6 worm cellular contexts compared by ENCODE assay signal in the genomic region with DNA sequence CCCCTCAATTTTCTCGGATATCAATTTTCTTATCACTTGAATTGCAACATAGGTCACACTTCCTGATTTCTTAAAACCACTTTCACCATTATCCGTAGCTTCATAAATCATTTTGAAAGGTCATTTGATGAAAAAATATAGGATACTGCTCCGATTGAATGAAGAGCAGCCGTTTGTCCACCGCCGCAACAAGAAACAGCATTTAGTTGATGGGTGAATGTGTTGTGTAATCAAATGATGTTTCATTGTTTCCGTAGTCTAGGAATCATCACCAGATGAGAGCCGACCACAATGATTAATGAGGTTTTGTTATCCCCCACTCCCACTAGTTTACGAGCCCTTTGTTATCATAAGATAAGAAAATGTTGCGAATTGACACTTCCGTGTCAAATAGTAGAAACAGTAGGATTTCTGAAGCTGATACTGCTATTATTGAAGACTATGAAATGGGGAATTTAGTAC.
A peak's percentile ranks its signal among the peaks of the same experiment; 100 is the strongest.
TF ChIP-seq lines count a peak whose summit lies in the region.

A gene (plus strand): TSS at position 412 of the 462 bp plus-strand sequence.

TF ChIP-seq in whole organism, L1 larva, 84 proteins besides CTCF, POLR2A, EP300 and RAD21 (continues in another document):
- TF ChIP-seq aha-1 (tag; optimal IDR thresholded peaks at IDR 0.05; lab: Kevin White, UChicago) (no peak), nhr-28 (tag; optimal IDR thresholded peaks at IDR 0.05; lab: Kevin White, UChicago) (no peak), lin-39 (tag; optimal IDR thresholded peaks at IDR 0.05; lab: Kevin White, UChicago) (peak; percentile 56), nhr-47 (tag; optimal IDR thresholded peaks at IDR 0.05; lab: Kevin White, UChicago) (no peak), elt-3 (tag; optimal IDR thresholded peaks at IDR 0.05; lab: Kevin White, UChicago) (no peak), lin-14 (GFP tag; optimal IDR thresholded peaks at IDR 0.05; lab: Kevin White, UChicago) (peak; percentile 88), efl-1 (optimal IDR thresholded peaks at IDR 0.05; lab: Kevin White, UChicago) (no peak), efl-1 (GFP tag; optimal IDR thresholded peaks at IDR 0.05 in 1 of 2; lab: Kevin White, UChicago) (no peak), ztf-4 (tag; optimal IDR thresholded peaks at IDR 0.05; lab: Kevin White, UChicago) (no peak), nhr-71 (tag; optimal IDR thresholded peaks at IDR 0.05; lab: Kevin White, UChicago) (peak; percentile 79), tbx-2 (tag; optimal IDR thresholded peaks at IDR 0.05; lab: Kevin White, UChicago) (peak; percentile 10), nhr-20 (tag; optimal IDR thresholded peaks at IDR 0.05; lab: Kevin White, UChicago) (peak; percentile 25), lsy-2 (tag; optimal IDR thresholded peaks at IDR 0.05; lab: Kevin White, UChicago) (peak in 1 of 2 experiments; percentile 2), dsc-1 (tag; optimal IDR thresholded peaks at IDR 0.05; lab: Kevin White, UChicago) (peak; percentile 71), F16B12.6 (tag; optimal IDR thresholded peaks at IDR 0.05; lab: Kevin White, UChicago) (no peak)

TF ChIP-seq in whole organism, L2 larva, 48 proteins besides CTCF, POLR2A, EP300 and RAD21 (continues in another document):
- TF ChIP-seq F13H6.1 (tag; optimal IDR thresholded peaks at IDR 0.05; lab: Kevin White, UChicago) (peak; percentile 19), mbf-1 (tag; optimal IDR thresholded peaks at IDR 0.05; lab: Kevin White, UChicago) (no peak), lin-11 (tag; optimal IDR thresholded peaks at IDR 0.05; lab: Kevin White, UChicago) (no peak), nhr-129 (tag; optimal IDR thresholded peaks at IDR 0.05; lab: Kevin White, UChicago) (no peak), fos-1 (tag; optimal IDR thresholded peaks at IDR 0.05; lab: Kevin White, UChicago) (no peak), snpc-4 (tag; optimal IDR thresholded peaks at IDR 0.05; lab: Kevin White, UChicago) (no peak), aly-2 (tag; optimal IDR thresholded peaks at IDR 0.05; lab: Kevin White, UChicago) (no peak), mdl-1 (tag; optimal IDR thresholded peaks at IDR 0.05; lab: Kevin White, UChicago) (no peak), sma-9 (GFP tag; optimal IDR thresholded peaks at IDR 0.05; lab: Kevin White, UChicago) (peak; percentile 13), sma-9 (tag; optimal IDR thresholded peaks at IDR 0.05; lab: Kevin White, UChicago) (no peak), Y55F3AM.14 (GFP tag; optimal IDR thresholded peaks at IDR 0.05; lab: Kevin White, UChicago) (no peak), mab-5 (tag; optimal IDR thresholded peaks at IDR 0.05; lab: Kevin White, UChicago) (peak; percentile 75), sma-3 (GFP tag; optimal IDR thresholded peaks at IDR 0.05; lab: Kevin White, UChicago) (no peak), ceh-16 (tag; optimal IDR thresholded peaks at IDR 0.05; lab: Kevin White, UChicago) (no peak), blmp-1 (tag; optimal IDR thresholded peaks at IDR 0.05; lab: Kevin White, UChicago; ENCODE audit: insufficient read depth) (no peak)

TF ChIP-seq in whole organism, L3 larva, 47 proteins besides CTCF, POLR2A, EP300 and RAD21:
- peak; percentile 68 for TF ChIP-seq egl-5 (tag; optimal IDR thresholded peaks at IDR 0.05; lab: Kevin White, UChicago)
- TF ChIP-seq ceh-16 (tag; optimal IDR thresholded peaks at IDR 0.05; lab: Kevin White, UChicago) = no peak
- TF ChIP-seq R02D3.7 (tag; optimal IDR thresholded peaks at IDR 0.05; lab: Kevin White, UChicago) = no peak

TF ChIP-seq in whole organism, L4 larva, 104 proteins besides CTCF, POLR2A, EP300 and RAD21 (continues in another document):
- TF ChIP-seq vab-7 (GFP tag; IDR thresholded peaks at IDR 0.05; lab: Robert Waterston, UW) = no peak
- TF ChIP-seq mdl-1 (tag; optimal IDR thresholded peaks at IDR 0.05; lab: Kevin White, UChicago) = no peak
- no peak for TF ChIP-seq nhr-41 (GFP tag; IDR thresholded peaks at IDR 0.05; lab: Robert Waterston, UW)
- TF ChIP-seq nhr-11 (tag; optimal IDR thresholded peaks at IDR 0.05; lab: Kevin White, UChicago) = peak; percentile 26
- no peak for TF ChIP-seq hlh-11 (tag; optimal IDR thresholded peaks at IDR 0.05; lab: Kevin White, UChicago)
- no peak for TF ChIP-seq ctbp-1 (GFP tag; IDR thresholded peaks at IDR 0.05; lab: Robert Waterston, UW)
- no peak for TF ChIP-seq F10B5.3 (tag; optimal IDR thresholded peaks at IDR 0.05; lab: Kevin White, UChicago)
- TF ChIP-seq unc-62 (GFP tag; optimal IDR thresholded peaks at IDR 0.05 in 1 of 2; lab: Kevin White, UChicago) = peak in 1 of 2 experiments; percentile 78
- TF ChIP-seq unc-62 (tag; optimal IDR thresholded peaks at IDR 0.05; lab: Kevin White, UChicago) = no peak
- TF ChIP-seq dpl-1 (GFP tag; optimal IDR thresholded peaks at IDR 0.05; lab: Kevin White, UChicago) = no peak
- TF ChIP-seq spr-1 (tag; optimal IDR thresholded peaks at IDR 0.05; lab: Kevin White, UChicago) = no peak
- TF ChIP-seq egl-27 (tag; optimal IDR thresholded peaks at IDR 0.05; lab: Kevin White, UChicago) = no peak
- TF ChIP-seq F26F4.8 (GFP tag; conservative IDR thresholded peaks at IDR 0.05; lab: Robert Waterston, UW) = no peak
- TF ChIP-seq daf-8 (GFP tag; IDR thresholded peaks at IDR 0.05; lab: Robert Waterston, UW) = no peak
- no peak for TF ChIP-seq spr-3 (GFP tag; optimal IDR thresholded peaks at IDR 0.05; lab: Kevin White, UChicago)
- no peak for TF ChIP-seq zag-1 (tag; optimal IDR thresholded peaks at IDR 0.05; lab: Kevin White, UChicago)
- no peak for TF ChIP-seq mxl-2 (GFP tag; conservative IDR thresholded peaks at IDR 0.05; lab: Robert Waterston, UW)
- TF ChIP-seq zfp-3 (GFP tag; conservative IDR thresholded peaks at IDR 0.05; lab: Robert Waterston, UW) = no peak
- TF ChIP-seq daf-16 (GFP tag; optimal IDR thresholded peaks at IDR 0.05; lab: Kevin White, UChicago) = peak in 1 of 2 experiments; percentile 44
- no peak for TF ChIP-seq daf-16 (tag; optimal IDR thresholded peaks at IDR 0.05; lab: Kevin White, UChicago)

TF ChIP-seq in whole organism, late embryonic, 69 proteins besides CTCF, POLR2A, EP300 and RAD21:
- peak; percentile 43 for TF ChIP-seq unc-55 (GFP tag; optimal IDR thresholded peaks at IDR 0.05; lab: Kevin White, UChicago)
- TF ChIP-seq ceh-18 (tag; optimal IDR thresholded peaks at IDR 0.05; lab: Kevin White, UChicago) = peak; percentile 32
- TF ChIP-seq rnt-1 (tag; optimal IDR thresholded peaks at IDR 0.05; lab: Kevin White, UChicago) = peak; percentile 64
- TF ChIP-seq T23F11.4 (GFP tag; optimal IDR thresholded peaks at IDR 0.05; lab: Kevin White, UChicago) = no peak

TF ChIP-seq in whole organism, mixed stage, embryonic, 35 proteins besides CTCF, POLR2A, EP300 and RAD21:
- no peak for TF ChIP-seq ztf-11 (tag; optimal IDR thresholded peaks at IDR 0.05; lab: Kevin White, UChicago)
- TF ChIP-seq ham-2 (GFP tag; optimal IDR thresholded peaks at IDR 0.05; lab: Kevin White, UChicago) = no peak
- TF ChIP-seq snpc-4 (tag; optimal IDR thresholded peaks at IDR 0.05; lab: Kevin White, UChicago) = no peak
- TF ChIP-seq nhr-12 (tag; optimal IDR thresholded peaks at IDR 0.05; lab: Kevin White, UChicago) = no peak
- peak; percentile 82 for TF ChIP-seq unc-62 (GFP tag; optimal IDR thresholded peaks at IDR 0.05; lab: Kevin White, UChicago)
- TF ChIP-seq ceh-39 (tag; optimal IDR thresholded peaks at IDR 0.05; lab: Kevin White, UChicago) = no peak
- TF ChIP-seq nhr-237 (tag; optimal IDR thresholded peaks at IDR 0.05; lab: Kevin White, UChicago) = no peak
- TF ChIP-seq elt-1 (tag; optimal IDR thresholded peaks at IDR 0.05; lab: Kevin White, UChicago; ENCODE audit: borderline replicate concordance, insufficient read depth) = no peak
- TF ChIP-seq flh-1 (GFP tag; optimal IDR thresholded peaks at IDR 0.05; lab: Kevin White, UChicago) = no peak
- TF ChIP-seq blmp-1 (tag; optimal IDR thresholded peaks at IDR 0.05; lab: Kevin White, UChicago) = no peak
- no peak for TF ChIP-seq ces-1 (GFP tag; optimal IDR thresholded peaks at IDR 0.05; lab: Kevin White, UChicago)
- peak; percentile 71 for TF ChIP-seq mab-5 (tag; optimal IDR thresholded peaks at IDR 0.05; lab: Kevin White, UChicago)
- TF ChIP-seq sptf-1 (tag; optimal IDR thresholded peaks at IDR 0.05; lab: Kevin White, UChicago) = no peak
- TF ChIP-seq lin-32 (GFP tag; optimal IDR thresholded peaks at IDR 0.05; lab: Kevin White, UChicago) = no peak
TF ChIP-seq in whole organism, mixed stage, embryonic: peak in this region for 2.
